Worm (Caenorhabditis elegans) whole organism, late embryonic: ENCODE results near the gene BE10.3.

Experiments used
- ama-1 ChIP-seq: fragments of 150-350 bp; optimal IDR thresholded peaks from 2 replicates; lab custom pipeline; 2014
- nfya-1 ChIP-seq: sonication (generic microtip); optimal IDR thresholded peaks from 2 replicates; lab custom pipeline; 2017; ENCODE audit warnings: missing genetic modification characterization, mild to moderate bottlenecking, missing compliant biosample characterization, antibody characterized with exemption, moderate library complexity
- nhr-11 ChIP-seq: fragments of 150-350 bp; optimal IDR thresholded peaks from 2 replicates; lab custom pipeline; 2014; ENCODE audit warnings: missing biosample characterization, missing genetic modification characterization
- pax-1 ChIP-seq: fragments of 150-350 bp; optimal IDR thresholded peaks from 2 replicates; lab custom pipeline; 2014; ENCODE audit warnings: missing biosample characterization, missing genetic modification characterization

DNA sequence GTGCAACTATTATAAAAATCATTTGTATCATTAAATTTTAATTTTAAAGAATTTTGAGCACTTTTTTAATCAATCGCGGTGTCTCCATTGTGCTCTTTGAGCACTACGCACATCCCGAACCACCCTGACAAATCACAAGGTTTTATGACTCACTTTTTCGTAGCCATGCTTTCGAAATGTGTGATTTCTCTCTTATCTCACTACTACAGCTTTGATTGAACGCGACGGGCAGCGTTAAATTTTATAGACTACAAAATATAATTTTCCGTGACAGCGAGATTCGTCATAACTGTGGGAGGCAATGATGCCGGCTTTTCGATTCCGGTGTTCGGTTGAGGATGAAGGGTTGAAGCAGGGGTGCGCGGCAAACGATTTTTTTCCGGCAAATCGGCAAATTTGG is 41.9 kb downstream of the BE10.3 start:
- no peak for TF ChIP-seq ama-1 (lab: Kevin White, UChicago)
- no peak for TF ChIP-seq nfya-1 (tag; lab: Kevin White, UChicago)
- no peak for TF ChIP-seq pax-1 (tag; lab: Kevin White, UChicago)
- TF ChIP-seq nhr-11 (tag; lab: Kevin White, UChicago) = no peak
